Worm (Caenorhabditis elegans): ENCODE measurements around the gene R09D1.12.

DNA sequence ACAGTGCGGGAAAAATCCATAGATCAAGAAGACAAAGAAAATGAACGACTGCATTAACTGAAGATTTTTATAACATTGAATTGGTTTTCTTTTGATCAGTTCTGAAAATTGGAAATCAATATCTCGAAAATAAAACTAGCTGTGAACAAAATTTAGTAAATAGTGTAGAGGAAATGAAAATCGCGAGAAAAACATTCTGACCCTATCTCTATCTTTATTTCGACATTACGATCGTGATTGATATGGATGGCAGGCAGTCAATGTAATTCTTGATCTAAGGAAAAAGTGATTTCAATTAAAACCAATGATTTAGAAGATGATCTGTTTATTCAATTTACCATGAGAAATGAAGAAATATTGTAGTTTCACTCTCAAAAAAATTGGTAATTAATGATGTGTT is 16.1 kb downstream of the R09D1.12 start, which contains the start of gene kin-16:
- TF ChIP-seq ztf-29 (GFP tag; IDR thresholded peaks at IDR 0.05) (no peak), klf-2 (GFP tag; conservative IDR thresholded peaks at IDR 0.05) (no peak), ztf-23 (GFP tag; IDR thresholded peaks at IDR 0.05) (no peak), med-1 (GFP tag; optimal IDR thresholded peaks at IDR 0.05; ENCODE audit: insufficient read depth) (no peak), flt-1 (GFP tag; IDR thresholded peaks at IDR 0.05) (no peak), cog-1 (tag; optimal IDR thresholded peaks at IDR 0.05) (no peak), ref-1 (GFP tag; conservative IDR thresholded peaks at IDR 0.05) (no peak)

Measured in whole organism, midembryonic.